Worm (Caenorhabditis elegans) whole organism, young adult: Measurements from ENCODE around the gene mrg-1.
A peak's percentile ranks its signal among the peaks of the same experiment; 100 is the strongest.

ENCODE experiments used
- B0019.2 ChIP-seq: fragments of 200-800 bp; sonication (Bioruptor generic); conservative IDR thresholded peaks from 2 replicates; pipeline ENCODE4 v1.3.6; 2022; ENCODE audit warnings: missing genetic modification reagents, missing genetic modification characterization, missing compliant biosample characterization
- F57C9.4 ChIP-seq: sonication (generic microtip); optimal IDR thresholded peaks from 2 replicates; lab custom pipeline; 2017; ENCODE audit warnings: mild to moderate bottlenecking, missing genetic modification characterization, missing compliant biosample characterization
- K11D2.4 ChIP-seq: fragments of 200-800 bp; sonication (Bioruptor generic); IDR thresholded peaks from 2 replicates; pipeline ENCODE4 v1.3.6; 2022; ENCODE audit warnings: missing genetic modification reagents, missing genetic modification characterization, missing compliant biosample characterization
- Y79H2A.3 ChIP-seq: fragments of 200-800 bp; sonication (Bioruptor generic); conservative IDR thresholded peaks from 2 replicates; pipeline ENCODE4 v1.3.6; 2022; ENCODE audit warnings: missing genetic modification reagents, missing genetic modification characterization, missing compliant biosample characterization
- akir-1 ChIP-seq: fragments of 200-800 bp; sonication (Bioruptor generic); optimal IDR thresholded peaks from 2 replicates; lab custom pipeline; 2018; ENCODE audit warnings: mild to moderate bottlenecking, missing genetic modification characterization, moderate library complexity, missing compliant biosample characterization
- aptf-3 ChIP-seq: fragments of 200-800 bp; sonication (Bioruptor generic); IDR thresholded peaks from 2 replicates; pipeline ENCODE4 v1.3.6; 2022; ENCODE audit warnings: missing genetic modification characterization, missing compliant biosample characterization
- attf-3 ChIP-seq: fragments of 200-800 bp; sonication (Bioruptor generic); conservative IDR thresholded peaks from 2 replicates; pipeline ENCODE4 v1.3.6; 2022; ENCODE audit warnings: missing genetic modification reagents, missing genetic modification characterization, missing compliant biosample characterization
- attf-6 ChIP-seq: fragments of 200-800 bp; sonication (Bioruptor generic); IDR thresholded peaks from 2 replicates; pipeline ENCODE4 v1.3.6; 2022; ENCODE audit warnings: missing genetic modification reagents, missing genetic modification characterization, missing compliant biosample characterization
- bed-1 ChIP-seq: fragments of 200-800 bp; sonication (Bioruptor generic); IDR thresholded peaks from 2 replicates; pipeline ENCODE4 v1.3.6; 2022; ENCODE audit warnings: missing genetic modification reagents, missing genetic modification characterization, missing compliant biosample characterization
- bed-2 ChIP-seq: fragments of 200-800 bp; sonication (Bioruptor generic); IDR thresholded peaks from 2 replicates; pipeline ENCODE4 v1.3.6; 2022; ENCODE audit warnings: missing genetic modification reagents, missing genetic modification characterization, missing compliant biosample characterization
- cebp-1 ChIP-seq, 2 experiments: fragments of 200-800 bp in 1 of 2; sonication (Bioruptor generic) in 1 of 2; sonication (generic microtip) in 1 of 2; IDR thresholded peaks in 1 of 2; optimal IDR thresholded peaks in 1 of 2; 2 replicates each; pipeline versions ENCODE4 v1.3.6 to Lab custom; 2017 to 2022; ENCODE audit warnings: missing compliant biosample characterization in 2 of 2, missing genetic modification characterization in 2 of 2, mild to moderate bottlenecking in 1 of 2, missing genetic modification reagents in 1 of 2, moderate library complexity in 1 of 2
- ceh-79 ChIP-seq: sonication (generic microtip); optimal IDR thresholded peaks from 2 replicates; lab custom pipeline; 2017; ENCODE audit warnings: mild to moderate bottlenecking, missing genetic modification characterization, missing compliant biosample characterization
- die-1 ChIP-seq: sonication (generic microtip); optimal IDR thresholded peaks from 2 replicates; lab custom pipeline; 2016; ENCODE audit warnings: missing genotype, mild to moderate bottlenecking, missing genetic modification characterization, missing compliant biosample characterization
- dpff-1 ChIP-seq: sonication (generic microtip); optimal IDR thresholded peaks from 2 replicates; lab custom pipeline; 2017; ENCODE audit warnings: mild to moderate bottlenecking, missing genetic modification characterization, missing compliant biosample characterization
- dpl-1 ChIP-seq: fragments of 150-350 bp; optimal IDR thresholded peaks from 2 replicates; lab custom pipeline; 2014; ENCODE audit warnings: missing biosample characterization, missing genetic modification reagents, missing genetic modification characterization
- hmg-1.2 ChIP-seq: fragments of 200-800 bp; sonication (Bioruptor generic); IDR thresholded peaks from 2 replicates; pipeline ENCODE4 v1.3.6; 2022; ENCODE audit warnings: missing genetic modification reagents, missing genetic modification characterization, missing compliant biosample characterization
- hmg-20 ChIP-seq: fragments of 200-800 bp; sonication (Bioruptor generic); IDR thresholded peaks from 2 replicates; pipeline ENCODE4 v1.3.6; 2022; ENCODE audit warnings: missing genetic modification reagents, missing genetic modification characterization, missing compliant biosample characterization
- lag-1 ChIP-seq: fragments of 200-800 bp; sonication (Bioruptor generic); IDR thresholded peaks from 2 replicates; pipeline ENCODE4 v1.3.6; 2022; ENCODE audit warnings: missing genetic modification reagents, missing genetic modification characterization, missing compliant biosample characterization
- lin-26 ChIP-seq: fragments of 200-800 bp; sonication (Bioruptor generic); IDR thresholded peaks from 2 replicates; pipeline ENCODE4 v1.3.6; 2022; ENCODE audit warnings: missing genetic modification reagents, missing genetic modification characterization, missing compliant biosample characterization
- lin-35 ChIP-seq, 3 experiments: fragments of 150-350 bp in 2 of 3; sonication (generic microtip) in 1 of 3; optimal IDR thresholded peaks; 2 replicates each; lab custom pipeline; 2014 to 2018; ENCODE audit warnings: missing biosample characterization in 3 of 3, missing genetic modification characterization in 3 of 3, missing genetic modification reagents in 3 of 3
- lin-40 ChIP-seq: sonication (generic microtip); optimal IDR thresholded peaks from 2 replicates; lab custom pipeline; 2016; ENCODE audit warnings: missing genetic modification characterization, mild to moderate bottlenecking, missing compliant biosample characterization, missing genotype, missing genetic modification reagents
- lsy-27 ChIP-seq: sonication (generic microtip); optimal IDR thresholded peaks from 2 replicates; lab custom pipeline; 2017; ENCODE audit warnings: missing genetic modification characterization, mild to moderate bottlenecking, missing compliant biosample characterization, antibody characterized with exemption, missing genotype, borderline replicate concordance; ENCODE audit not compliant: insufficient read depth
- madf-10 ChIP-seq: sonication (generic microtip); optimal IDR thresholded peaks from 2 replicates; lab custom pipeline; 2016; ENCODE audit warnings: mild to moderate bottlenecking, missing genetic modification characterization, missing compliant biosample characterization
- madf-3 ChIP-seq: fragments of 200-800 bp; sonication (Bioruptor generic); IDR thresholded peaks from 2 replicates; pipeline ENCODE4 v1.3.6; 2022; ENCODE audit warnings: missing genetic modification reagents, missing genetic modification characterization, missing compliant biosample characterization
- mel-28 ChIP-seq: sonication (generic microtip); optimal IDR thresholded peaks from 2 replicates; lab custom pipeline; 2016; ENCODE audit warnings: borderline replicate concordance, mild to moderate bottlenecking, missing genetic modification characterization, missing compliant biosample characterization
- mes-4 ChIP-seq: sonication (generic microtip); optimal IDR thresholded peaks from 2 replicates; lab custom pipeline; 2016; ENCODE audit warnings: missing genotype, missing genetic modification characterization, missing compliant biosample characterization
- nfya-1 ChIP-seq: sonication (generic microtip); optimal IDR thresholded peaks from 2 replicates; lab custom pipeline; 2017; ENCODE audit warnings: antibody characterized with exemption, missing compliant biosample characterization, missing genetic modification characterization, borderline replicate concordance; ENCODE audit not compliant: insufficient read depth
- nhr-179 ChIP-seq: sonication (generic microtip); optimal IDR thresholded peaks from 2 replicates; lab custom pipeline; 2016; ENCODE audit warnings: mild to moderate bottlenecking, missing genetic modification characterization, missing compliant biosample characterization
- nhr-27 ChIP-seq: fragments of 200-800 bp; sonication (Bioruptor generic); optimal IDR thresholded peaks from 2 replicates; lab custom pipeline; 2018; ENCODE audit warnings: mild to moderate bottlenecking, missing genetic modification characterization, moderate library complexity, missing compliant biosample characterization
- nhr-80 ChIP-seq: sonication (generic microtip); optimal IDR thresholded peaks from 2 replicates; lab custom pipeline; 2016; ENCODE audit warnings: missing genetic modification characterization, missing compliant biosample characterization
- nhr-90 ChIP-seq: sonication (generic microtip); optimal IDR thresholded peaks from 2 replicates; lab custom pipeline; 2016; ENCODE audit warnings: missing genotype, mild to moderate bottlenecking, missing genetic modification characterization, missing compliant biosample characterization
- pha-4 ChIP-seq: fragments of 150-350 bp; sonication (generic microtip); optimal IDR thresholded peaks from 2 replicates; lab custom pipeline; 2014; ENCODE audit warnings: missing biosample characterization, missing genetic modification reagents, missing genetic modification characterization
- repo-1 ChIP-seq: sonication (generic microtip); optimal IDR thresholded peaks from 2 replicates; lab custom pipeline; 2017; ENCODE audit warnings: mild to moderate bottlenecking, missing genetic modification characterization, missing compliant biosample characterization
- snpc-1.3 ChIP-seq: sonication (generic microtip); optimal IDR thresholded peaks from 2 replicates; lab custom pipeline; 2017; ENCODE audit warnings: missing genetic modification characterization, mild to moderate bottlenecking, missing compliant biosample characterization, antibody characterized with exemption, moderate library complexity, missing genotype, missing genetic modification reagents; ENCODE audit not compliant: insufficient read depth
- snpc-4 ChIP-seq, 5 experiments: fragments of 150-350 bp in 1 of 5; sonication (generic microtip) in 4 of 5; optimal IDR thresholded peaks; 2 replicates each; lab custom pipeline; 2014 to 2018; ENCODE audit warnings: missing genetic modification characterization in 5 of 5, missing biosample characterization in 3 of 5, antibody characterized with exemption in 2 of 5, mild to moderate bottlenecking in 2 of 5, missing compliant biosample characterization in 2 of 5, missing genotype in 2 of 5, moderate library complexity in 2 of 5, missing genetic modification reagents in 1 of 5
- somi-1 ChIP-seq: fragments of 200-800 bp; sonication (Bioruptor generic); optimal IDR thresholded peaks from 2 replicates; lab custom pipeline; 2018; ENCODE audit warnings: mild to moderate bottlenecking, missing genetic modification characterization, missing compliant biosample characterization
- sptf-2 ChIP-seq: fragments of 200-800 bp; sonication (Bioruptor generic); optimal IDR thresholded peaks from 2 replicates; lab custom pipeline; 2018; ENCODE audit warnings: mild to moderate bottlenecking, missing genetic modification characterization, missing compliant biosample characterization
- tlf-1 ChIP-seq: fragments of 200-800 bp; sonication (Bioruptor generic); optimal IDR thresholded peaks from 2 replicates; lab custom pipeline; 2018; ENCODE audit warnings: mild to moderate bottlenecking, missing genetic modification characterization, missing compliant biosample characterization
- unc-130 ChIP-seq: sonication (generic microtip); optimal IDR thresholded peaks from 2 replicates; lab custom pipeline; 2016; ENCODE audit warnings: missing genetic modification reagents, missing genetic modification characterization, missing compliant biosample characterization
- ztf-18 ChIP-seq: sonication (generic microtip); optimal IDR thresholded peaks from 2 replicates; lab custom pipeline; 2016; ENCODE audit warnings: missing genotype, mild to moderate bottlenecking, missing genetic modification characterization, missing compliant biosample characterization
- ztf-22 ChIP-seq: fragments of 200-800 bp; sonication (Bioruptor generic); optimal IDR thresholded peaks from 2 replicates; lab custom pipeline; 2018; ENCODE audit warnings: mild to moderate bottlenecking, missing genetic modification characterization, moderate library complexity, missing compliant biosample characterization
- ztf-25 ChIP-seq: fragments of 200-800 bp; sonication (Bioruptor generic); IDR thresholded peaks from 2 replicates; pipeline ENCODE4 v1.3.6; 2022; ENCODE audit warnings: missing genetic modification reagents, missing genetic modification characterization, missing compliant biosample characterization
- ztf-26 ChIP-seq: sonication (generic microtip); optimal IDR thresholded peaks from 2 replicates; lab custom pipeline; 2017; ENCODE audit warnings: missing genetic modification characterization, missing compliant biosample characterization
- ztf-3 ChIP-seq: fragments of 200-800 bp; sonication (Bioruptor generic); optimal IDR thresholded peaks from 2 replicates; lab custom pipeline; 2018; ENCODE audit warnings: mild to moderate bottlenecking, missing genetic modification characterization, missing compliant biosample characterization

mrg-1 gene

ce11 chrIII:12842858-12843257 is 31.6 kb downstream of the mrg-1 start (continued):
- no peak for TF ChIP-seq snpc-1.3 (tag; lab: Kevin White, UChicago)
- TF ChIP-seq pha-4, result no peak
- no peak for TF ChIP-seq attf-6 (GFP tag; lab: Robert Waterston, UW)
- TF ChIP-seq madf-3 (GFP tag; lab: Robert Waterston, UW), result no peak
- TF ChIP-seq lsy-27, result no peak
- TF ChIP-seq die-1, result peak; percentile 5
- TF ChIP-seq unc-130 (GFP tag; lab: Kevin White, UChicago), result no peak
- no peak for TF ChIP-seq mes-4 (tag; lab: Kevin White, UChicago)
- no peak for TF ChIP-seq ztf-25 (GFP tag; lab: Robert Waterston, UW)

ce11 chrIII:12841328-12841727 is 33.1 kb downstream of the mrg-1 start:
- TF ChIP-seq B0019.2 (GFP tag; lab: Robert Waterston, UW) (no peak), lin-26 (no peak), sptf-2 (GFP tag; lab: Kevin White, UChicago) (no peak), nhr-179 (no peak), akir-1 (GFP tag; lab: Kevin White, UChicago) (no peak), attf-3 (GFP tag; lab: Robert Waterston, UW) (no peak), snpc-1.3 (tag; lab: Kevin White, UChicago) (no peak), lag-1 (no peak), ztf-3 (GFP tag; lab: Kevin White, UChicago) (no peak), nhr-80 (tag; lab: Kevin White, UChicago) (peak; percentile 27), mel-28 (tag; lab: Kevin White, UChicago) (no peak), hmg-20 (GFP tag; lab: Robert Waterston, UW) (no peak), ztf-18 (tag; lab: Kevin White, UChicago) (no peak), bed-2 (GFP tag; lab: Robert Waterston, UW) (no peak), ztf-22 (GFP tag; lab: Kevin White, UChicago) (no peak), lin-40 (tag; lab: Kevin White, UChicago) (peak; percentile 70), ceh-79 (tag; lab: Kevin White, UChicago) (no peak), nhr-27 (tag; lab: Kevin White, UChicago) (no peak), dpl-1 (GFP tag; lab: Kevin White, UChicago) (no peak), somi-1 (GFP tag; lab: Kevin White, UChicago) (peak; percentile 51), pha-4 (no peak), mes-4 (tag; lab: Kevin White, UChicago) (no peak), madf-10 (no peak), aptf-3 (GFP tag; lab: Robert Waterston, UW) (no peak), Y79H2A.3 (no peak), snpc-4 (GFP tag; optimal IDR thresholded peaks at IDR 0.05; lab: Kevin White, UChicago) (no peak), snpc-4 (tag; optimal IDR thresholded peaks at IDR 0.05; lab: Kevin White, UChicago) (no peak), dpff-1 (tag; lab: Kevin White, UChicago) (no peak), lin-35 (GFP tag; optimal IDR thresholded peaks at IDR 0.05; lab: Kevin White, UChicago) (no peak), lsy-27 (no peak), nhr-90 (tag; lab: Kevin White, UChicago) (no peak), repo-1 (tag; lab: Kevin White, UChicago) (no peak), ztf-26 (tag; lab: Kevin White, UChicago) (peak; percentile 0), cebp-1 (GFP tag; IDR thresholded peaks at IDR 0.05; lab: Robert Waterston, UW) (no peak), cebp-1 (tag; optimal IDR thresholded peaks at IDR 0.05; lab: Kevin White, UChicago) (peak; percentile 21), hmg-1.2 (peak; percentile 27; the same call in 1 of the 2 replicates), nfya-1 (tag; lab: Kevin White, UChicago) (no peak), tlf-1 (GFP tag; lab: Kevin White, UChicago) (no peak), bed-1 (no peak), F57C9.4 (tag; lab: Kevin White, UChicago) (no peak), K11D2.4 (GFP tag; lab: Robert Waterston, UW) (no peak)
